Worm (Caenorhabditis elegans): Measurements from ENCODE around the gene eif-2Bepsilon.

eif-2Bepsilon gene

ce11 chrII:8710317-8710716 lies 48.6 kb downstream of the eif-2Bepsilon start, which contains the start of gene srg-15:
TSS of gene srg-15 (minus strand) at chrII:8710417.
- TF ChIP-seq hif-1 (tag; optimal IDR thresholded peaks at IDR 0.05) (no peak), lin-15B (tag; optimal IDR thresholded peaks at IDR 0.05) (no peak)
